Worm (Caenorhabditis elegans) whole organism, young adult: ENCODE measurements around the gene fbxc-47.

Experiments used
- B0019.2 ChIP-seq: fragments of 200-800 bp; sonication (Bioruptor generic); conservative IDR thresholded peaks from 2 replicates; pipeline ENCODE4 v1.3.6; 2022; ENCODE audit warnings: missing genetic modification reagents, missing genetic modification characterization, missing compliant biosample characterization
- B0261.1 ChIP-seq: sonication (generic microtip); optimal IDR thresholded peaks from 2 replicates; lab custom pipeline; 2016; ENCODE audit warnings: mild to moderate bottlenecking, missing genetic modification characterization, moderate library complexity, missing compliant biosample characterization
- C17E4.6 ChIP-seq: fragments of 200-800 bp; sonication (Bioruptor generic); IDR thresholded peaks from 2 replicates; pipeline ENCODE4 v1.3.6; 2022; ENCODE audit warnings: missing genetic modification reagents, missing genetic modification characterization, missing compliant biosample characterization
- F33H1.4 ChIP-seq: fragments of 200-800 bp; sonication (Bioruptor generic); IDR thresholded peaks from 2 replicates; pipeline ENCODE4 v1.3.6; 2022; ENCODE audit warnings: missing genetic modification reagents, missing genetic modification characterization, missing compliant biosample characterization
- F39B2.1 ChIP-seq: fragments of 200-800 bp; sonication (Bioruptor generic); IDR thresholded peaks from 2 replicates; pipeline ENCODE4 v1.3.6; 2022; ENCODE audit warnings: missing genetic modification reagents, missing genetic modification characterization, missing compliant biosample characterization
- F49E8.2 ChIP-seq: sonication (generic microtip); optimal IDR thresholded peaks from 3 replicates; lab custom pipeline; 2017; ENCODE audit warnings: missing genetic modification characterization, mild to moderate bottlenecking, missing compliant biosample characterization, antibody characterized with exemption, moderate library complexity; ENCODE audit not compliant: insufficient read depth
- F52B5.7 ChIP-seq: sonication (generic microtip); optimal IDR thresholded peaks from 2 replicates; lab custom pipeline; 2016; ENCODE audit warnings: mild to moderate bottlenecking, missing genetic modification characterization, missing compliant biosample characterization
- K11D2.4 ChIP-seq: fragments of 200-800 bp; sonication (Bioruptor generic); IDR thresholded peaks from 2 replicates; pipeline ENCODE4 v1.3.6; 2022; ENCODE audit warnings: missing genetic modification reagents, missing genetic modification characterization, missing compliant biosample characterization
- T26A5.8 ChIP-seq: sonication (generic microtip); optimal IDR thresholded peaks from 2 replicates; lab custom pipeline; 2016; ENCODE audit warnings: missing genetic modification characterization, missing compliant biosample characterization
- Y53F4B.3 ChIP-seq: fragments of 200-800 bp; sonication (Bioruptor generic); IDR thresholded peaks from 2 replicates; pipeline ENCODE4 v1.3.6; 2022; ENCODE audit warnings: missing genetic modification reagents, missing genetic modification characterization, missing compliant biosample characterization
- Y79H2A.3 ChIP-seq: fragments of 200-800 bp; sonication (Bioruptor generic); conservative IDR thresholded peaks from 2 replicates; pipeline ENCODE4 v1.3.6; 2022; ENCODE audit warnings: missing genetic modification reagents, missing genetic modification characterization, missing compliant biosample characterization
- Y95B8A.8 ChIP-seq: fragments of 200-800 bp; sonication (Bioruptor generic); IDR thresholded peaks from 2 replicates; pipeline ENCODE4 v1.3.6; 2022; ENCODE audit warnings: missing genetic modification reagents, missing genetic modification characterization, missing compliant biosample characterization
- ZK185.1 ChIP-seq: sonication (generic microtip); optimal IDR thresholded peaks from 2 replicates; lab custom pipeline; 2016; ENCODE audit warnings: mild to moderate bottlenecking, missing genetic modification characterization, missing compliant biosample characterization; ENCODE audit not compliant: poor library complexity, severe bottlenecking
- atf-7 ChIP-seq: sonication (generic microtip); optimal IDR thresholded peaks from 2 replicates; lab custom pipeline; 2017; ENCODE audit warnings: mild to moderate bottlenecking, missing genetic modification characterization, missing compliant biosample characterization
- attf-3 ChIP-seq: fragments of 200-800 bp; sonication (Bioruptor generic); conservative IDR thresholded peaks from 2 replicates; pipeline ENCODE4 v1.3.6; 2022; ENCODE audit warnings: missing genetic modification reagents, missing genetic modification characterization, missing compliant biosample characterization
- attf-5 ChIP-seq: fragments of 200-800 bp; sonication (Bioruptor generic); optimal IDR thresholded peaks from 2 replicates; lab custom pipeline; 2018; ENCODE audit warnings: mild to moderate bottlenecking, missing genetic modification characterization, missing compliant biosample characterization
- bed-1 ChIP-seq: fragments of 200-800 bp; sonication (Bioruptor generic); IDR thresholded peaks from 2 replicates; pipeline ENCODE4 v1.3.6; 2022; ENCODE audit warnings: missing genetic modification reagents, missing genetic modification characterization, missing compliant biosample characterization
- cebp-2 ChIP-seq: fragments of 200-800 bp; sonication (Bioruptor generic); IDR thresholded peaks from 2 replicates; pipeline ENCODE4 v1.3.6; 2022; ENCODE audit warnings: missing genetic modification characterization, missing compliant biosample characterization
- ceh-27 ChIP-seq: fragments of 200-800 bp; sonication (Bioruptor generic); optimal IDR thresholded peaks from 2 replicates; lab custom pipeline; 2018; ENCODE audit warnings: mild to moderate bottlenecking, missing genetic modification characterization, moderate library complexity, missing compliant biosample characterization
- ceh-91 ChIP-seq: fragments of 200-800 bp; sonication (Bioruptor generic); IDR thresholded peaks from 2 replicates; pipeline ENCODE4 v1.3.6; 2022; ENCODE audit warnings: missing genetic modification reagents, missing genetic modification characterization, missing compliant biosample characterization
- die-1 ChIP-seq: sonication (generic microtip); optimal IDR thresholded peaks from 2 replicates; lab custom pipeline; 2016; ENCODE audit warnings: missing genotype, mild to moderate bottlenecking, missing genetic modification characterization, missing compliant biosample characterization
- dox-1 ChIP-seq: fragments of 200-800 bp; sonication (Bioruptor generic); IDR thresholded peaks from 2 replicates; pipeline ENCODE4 v1.3.6; 2022; ENCODE audit warnings: missing genetic modification reagents, missing genetic modification characterization, missing compliant biosample characterization
- dpff-1 ChIP-seq: sonication (generic microtip); optimal IDR thresholded peaks from 2 replicates; lab custom pipeline; 2017; ENCODE audit warnings: mild to moderate bottlenecking, missing genetic modification characterization, missing compliant biosample characterization
- dpl-1 ChIP-seq: fragments of 150-350 bp; optimal IDR thresholded peaks from 2 replicates; lab custom pipeline; 2014; ENCODE audit warnings: missing biosample characterization, missing genetic modification reagents, missing genetic modification characterization
- efl-1 ChIP-seq: fragments of 150-350 bp; optimal IDR thresholded peaks from 2 replicates; lab custom pipeline; 2014; ENCODE audit warnings: missing biosample characterization, missing genetic modification reagents, missing genetic modification characterization
- egl-44 ChIP-seq: fragments of 200-800 bp; sonication (Bioruptor generic); IDR thresholded peaks from 2 replicates; pipeline ENCODE4 v1.3.6; 2022; ENCODE audit warnings: missing genetic modification reagents, missing genetic modification characterization, missing compliant biosample characterization
- egrh-3 ChIP-seq: fragments of 200-800 bp; sonication (Bioruptor generic); IDR thresholded peaks from 2 replicates; pipeline ENCODE4 v1.3.6; 2022; ENCODE audit warnings: missing genetic modification reagents, missing genetic modification characterization, missing compliant biosample characterization
- ekl-4 ChIP-seq: fragments of 200-800 bp; sonication (Bioruptor generic); IDR thresholded peaks from 2 replicates; pipeline ENCODE4 v1.3.6; 2022; ENCODE audit warnings: missing genetic modification reagents, missing genetic modification characterization, missing compliant biosample characterization
- hlh-12 ChIP-seq: sonication (generic microtip); optimal IDR thresholded peaks from 2 replicates; lab custom pipeline; 2016; ENCODE audit warnings: missing genetic modification characterization, missing compliant biosample characterization
- hlh-26 ChIP-seq: fragments of 200-800 bp; sonication (Bioruptor generic); conservative IDR thresholded peaks from 2 replicates; pipeline ENCODE4 v1.3.6; 2022; ENCODE audit warnings: missing genetic modification reagents, missing genetic modification characterization, missing compliant biosample characterization
- hmg-20 ChIP-seq: fragments of 200-800 bp; sonication (Bioruptor generic); IDR thresholded peaks from 2 replicates; pipeline ENCODE4 v1.3.6; 2022; ENCODE audit warnings: missing genetic modification reagents, missing genetic modification characterization, missing compliant biosample characterization
- hsf-1 ChIP-seq: fragments of 200-800 bp; sonication (Bioruptor generic); IDR thresholded peaks from 2 replicates; pipeline ENCODE4 v1.3.6; 2022; ENCODE audit warnings: missing genetic modification reagents, missing genetic modification characterization, missing compliant biosample characterization
- let-607 ChIP-seq, 2 experiments: fragments of 200-800 bp in 1 of 2; sonication (Bioruptor generic) in 1 of 2; sonication (generic microtip) in 1 of 2; optimal IDR thresholded peaks; 2 replicates each; lab custom pipeline; 2016 to 2018; ENCODE audit warnings: mild to moderate bottlenecking in 2 of 2, missing compliant biosample characterization in 2 of 2, missing genetic modification characterization in 2 of 2, moderate library complexity in 2 of 2, missing genotype in 1 of 2
- lsy-27 ChIP-seq: sonication (generic microtip); optimal IDR thresholded peaks from 2 replicates; lab custom pipeline; 2017; ENCODE audit warnings: missing genetic modification characterization, mild to moderate bottlenecking, missing compliant biosample characterization, antibody characterized with exemption, missing genotype, borderline replicate concordance; ENCODE audit not compliant: insufficient read depth
- madf-3 ChIP-seq: fragments of 200-800 bp; sonication (Bioruptor generic); IDR thresholded peaks from 2 replicates; pipeline ENCODE4 v1.3.6; 2022; ENCODE audit warnings: missing genetic modification reagents, missing genetic modification characterization, missing compliant biosample characterization
- madf-8 ChIP-seq: fragments of 200-800 bp; sonication (Bioruptor generic); conservative IDR thresholded peaks from 2 replicates; pipeline ENCODE4 v1.3.6; 2022; ENCODE audit warnings: missing genetic modification reagents, missing genetic modification characterization, missing compliant biosample characterization
- mxl-1 ChIP-seq: sonication (generic microtip); optimal IDR thresholded peaks from 2 replicates; lab custom pipeline; 2016; ENCODE audit warnings: missing genetic modification characterization, missing compliant biosample characterization
- rec-8 ChIP-seq, 2 experiments: sonication (generic microtip); optimal IDR thresholded peaks; 2 replicates each; lab custom pipeline; 2016; ENCODE audit warnings: mild to moderate bottlenecking in 2 of 2, missing genetic modification characterization in 2 of 2, missing genetic modification reagents in 2 of 2, missing genotype in 2 of 2, missing biosample characterization in 1 of 2, missing compliant biosample characterization in 1 of 2, moderate library complexity in 1 of 2
- snpc-1.1 ChIP-seq: sonication (generic microtip); optimal IDR thresholded peaks from 2 replicates; lab custom pipeline; 2017; ENCODE audit warnings: missing genetic modification characterization, mild to moderate bottlenecking, missing compliant biosample characterization, antibody characterized with exemption, moderate library complexity, missing genotype, missing genetic modification reagents; ENCODE audit not compliant: insufficient read depth
- zfh-2 ChIP-seq: fragments of 200-800 bp; sonication (Bioruptor generic); conservative IDR thresholded peaks from 2 replicates; pipeline ENCODE4 v1.3.6; 2022; ENCODE audit warnings: missing genetic modification reagents, missing genetic modification characterization, missing compliant biosample characterization
- ztf-18 ChIP-seq: sonication (generic microtip); optimal IDR thresholded peaks from 2 replicates; lab custom pipeline; 2016; ENCODE audit warnings: missing genotype, mild to moderate bottlenecking, missing genetic modification characterization, missing compliant biosample characterization
- ztf-22 ChIP-seq: fragments of 200-800 bp; sonication (Bioruptor generic); optimal IDR thresholded peaks from 2 replicates; lab custom pipeline; 2018; ENCODE audit warnings: mild to moderate bottlenecking, missing genetic modification characterization, moderate library complexity, missing compliant biosample characterization
- ztf-25 ChIP-seq: fragments of 200-800 bp; sonication (Bioruptor generic); IDR thresholded peaks from 2 replicates; pipeline ENCODE4 v1.3.6; 2022; ENCODE audit warnings: missing genetic modification reagents, missing genetic modification characterization, missing compliant biosample characterization
- ztf-26 ChIP-seq: sonication (generic microtip); optimal IDR thresholded peaks from 2 replicates; lab custom pipeline; 2017; ENCODE audit warnings: missing genetic modification characterization, missing compliant biosample characterization
- ztf-28 ChIP-seq: fragments of 200-800 bp; sonication (Bioruptor generic); IDR thresholded peaks from 2 replicates; pipeline ENCODE4 v1.3.6; 2022; ENCODE audit warnings: missing genetic modification reagents, missing genetic modification characterization, missing compliant biosample characterization
- ztf-3 ChIP-seq: fragments of 200-800 bp; sonication (Bioruptor generic); optimal IDR thresholded peaks from 2 replicates; lab custom pipeline; 2018; ENCODE audit warnings: mild to moderate bottlenecking, missing genetic modification characterization, missing compliant biosample characterization

The fbxc-47 gene

DNA sequence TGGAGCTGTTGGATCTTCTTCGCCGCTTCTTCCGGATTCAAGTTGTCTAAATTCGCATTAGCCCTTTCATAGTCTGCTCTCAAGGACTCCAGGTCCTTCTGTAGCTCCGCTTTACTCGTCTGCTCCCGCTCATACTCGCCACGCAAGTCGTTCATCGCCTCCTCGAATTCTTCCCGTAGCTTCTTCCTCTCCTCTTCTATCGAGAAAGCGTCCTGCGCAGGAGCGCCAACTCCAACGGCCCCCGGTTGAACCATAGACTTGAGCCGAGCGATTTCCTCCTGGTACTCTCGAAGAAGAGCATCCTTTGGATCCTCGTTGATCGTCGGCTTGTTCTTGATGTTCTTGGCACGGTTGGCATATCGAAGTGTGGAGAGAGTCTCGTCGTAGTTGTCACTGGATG, 7.9 kb upstream of the fbxc-47 start:
- TF ChIP-seq zfh-2 (GFP tag; lab: Robert Waterston, UW), result peak; percentile 64; the same call in 1 of the 2 replicates
- no peak for TF ChIP-seq ceh-91

DNA sequence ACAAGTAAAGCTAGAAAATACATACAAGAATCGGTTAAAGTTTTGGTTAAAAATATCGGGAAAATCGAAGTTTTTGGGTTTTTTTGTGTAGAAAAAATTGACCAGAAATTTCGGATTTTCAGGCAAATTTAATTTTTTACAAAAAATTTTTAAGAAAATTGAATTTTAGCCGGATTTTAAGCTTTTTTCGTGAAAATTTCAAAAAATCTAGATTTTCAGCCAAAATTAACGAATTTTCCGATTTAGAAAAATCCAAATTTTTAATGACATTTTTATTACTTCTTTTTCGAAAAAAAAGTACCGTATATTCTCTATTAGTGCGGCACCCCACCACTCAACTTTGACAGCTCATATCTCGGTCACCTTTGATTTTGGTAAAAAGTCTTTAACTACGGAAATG, 4.4 kb upstream of the fbxc-47 start, which contains the start of gene osm-3:
Gene osm-3 (minus strand): TSS at position 101 of the 400 bp plus-strand sequence.
- TF ChIP-seq ZK185.1 (tag; lab: Kevin White, UChicago) (no peak), dpl-1 (GFP tag; lab: Kevin White, UChicago) (no peak), F49E8.2 (no peak), hlh-26 (GFP tag; lab: Robert Waterston, UW) (no peak), egrh-3 (GFP tag; lab: Robert Waterston, UW) (no peak), bed-1 (no peak), lsy-27 (tag; lab: Kevin White, UChicago) (no peak), ekl-4 (GFP tag; lab: Robert Waterston, UW) (no peak), C17E4.6 (GFP tag; lab: Robert Waterston, UW) (no peak), Y79H2A.3 (GFP tag; lab: Robert Waterston, UW) (no peak), atf-7 (tag; lab: Kevin White, UChicago) (no peak), ztf-18 (tag; lab: Kevin White, UChicago) (no peak), dox-1 (GFP tag; lab: Robert Waterston, UW) (no peak), hsf-1 (GFP tag; lab: Robert Waterston, UW) (no peak), hmg-20 (no peak), F39B2.1 (GFP tag; lab: Robert Waterston, UW) (no peak), hlh-12 (tag; lab: Kevin White, UChicago) (no peak), die-1 (no peak), ztf-22 (GFP tag; lab: Kevin White, UChicago) (no peak)
- TF ChIP-seq, all 124 proteins: peak for 0

- TF ChIP-seq madf-8 (GFP tag; lab: Robert Waterston, UW), result no peak
- no peak for TF ChIP-seq K11D2.4 (GFP tag; lab: Robert Waterston, UW)
- no peak for TF ChIP-seq B0261.1 (tag; lab: Kevin White, UChicago)
- no peak for TF ChIP-seq ztf-26 (tag; lab: Kevin White, UChicago)
- no peak; the same call in 1 of the 2 replicates for TF ChIP-seq dox-1 (GFP tag; lab: Robert Waterston, UW)
- 0 out of 2 replicates have a peak, but pooled peaks have one; percentile 40 for TF ChIP-seq ztf-25 (GFP tag; lab: Robert Waterston, UW)
- TF ChIP-seq ztf-28 (GFP tag; lab: Robert Waterston, UW), result no peak
- no peak for TF ChIP-seq ztf-3
- no peak for TF ChIP-seq mxl-1
- no peak for TF ChIP-seq F52B5.7 (tag; lab: Kevin White, UChicago)
- TF ChIP-seq ceh-27, result peak; percentile 37
- TF ChIP-seq snpc-1.1, result no peak
- TF ChIP-seq rec-8 (tag; optimal IDR thresholded peaks at IDR 0.05; lab: Kevin White, UChicago), result peak in 1 of 2 experiments; percentile 1
- no peak for TF ChIP-seq Y95B8A.8 (GFP tag; lab: Robert Waterston, UW)
- TF ChIP-seq attf-5 (GFP tag; lab: Kevin White, UChicago), result peak; percentile 0
- 0 out of 2 replicates have a peak, but pooled peaks have one; percentile 23 for TF ChIP-seq attf-3 (GFP tag; lab: Robert Waterston, UW)
- TF ChIP-seq T26A5.8 (tag; lab: Kevin White, UChicago), result no peak
- no peak for TF ChIP-seq egl-44 (GFP tag; lab: Robert Waterston, UW)
- TF ChIP-seq cebp-2 (GFP tag; lab: Robert Waterston, UW), result no peak
- TF ChIP-seq F33H1.4 (GFP tag; lab: Robert Waterston, UW), result peak; percentile 31
- TF ChIP-seq Y53F4B.3 (GFP tag; lab: Robert Waterston, UW), result no peak
- TF ChIP-seq let-607 (tag; optimal IDR thresholded peaks at IDR 0.05; lab: Kevin White, UChicago), result peak in 1 of 2 experiments; percentile 42
- TF ChIP-seq madf-3 (GFP tag; lab: Robert Waterston, UW), result no peak
- TF ChIP-seq dpff-1 (tag; lab: Kevin White, UChicago), result no peak
- TF ChIP-seq B0019.2 (GFP tag; lab: Robert Waterston, UW), result peak; percentile 54; the same call in 1 of the 2 replicates
- TF ChIP-seq efl-1, result no peak
Measured at ce11 chrIV:3803252-3803651, 2.1 kb upstream of the fbxc-47 start, which contains the start of the genes algn-14 and M02B7.2. TSS of gene algn-14 (minus strand) at chrIV:3803426. TSS of gene M02B7.2 (plus strand) at chrIV:3803581.
